Fruit fly (Drosophila melanogaster) S2 (cell line): ENCODE data around the gene CG42514.

ENCODE experiments used
- CG8478 ChIP-seq: fragments of >200 bp; optimal IDR thresholded peaks from 2 replicates; lab custom pipeline; 2018
- CTCF ChIP-seq, 2 experiments: fragments of >200 bp; optimal IDR thresholded peaks; 2 replicates each; lab custom pipeline; 2018

Gene CG42514

DNA sequence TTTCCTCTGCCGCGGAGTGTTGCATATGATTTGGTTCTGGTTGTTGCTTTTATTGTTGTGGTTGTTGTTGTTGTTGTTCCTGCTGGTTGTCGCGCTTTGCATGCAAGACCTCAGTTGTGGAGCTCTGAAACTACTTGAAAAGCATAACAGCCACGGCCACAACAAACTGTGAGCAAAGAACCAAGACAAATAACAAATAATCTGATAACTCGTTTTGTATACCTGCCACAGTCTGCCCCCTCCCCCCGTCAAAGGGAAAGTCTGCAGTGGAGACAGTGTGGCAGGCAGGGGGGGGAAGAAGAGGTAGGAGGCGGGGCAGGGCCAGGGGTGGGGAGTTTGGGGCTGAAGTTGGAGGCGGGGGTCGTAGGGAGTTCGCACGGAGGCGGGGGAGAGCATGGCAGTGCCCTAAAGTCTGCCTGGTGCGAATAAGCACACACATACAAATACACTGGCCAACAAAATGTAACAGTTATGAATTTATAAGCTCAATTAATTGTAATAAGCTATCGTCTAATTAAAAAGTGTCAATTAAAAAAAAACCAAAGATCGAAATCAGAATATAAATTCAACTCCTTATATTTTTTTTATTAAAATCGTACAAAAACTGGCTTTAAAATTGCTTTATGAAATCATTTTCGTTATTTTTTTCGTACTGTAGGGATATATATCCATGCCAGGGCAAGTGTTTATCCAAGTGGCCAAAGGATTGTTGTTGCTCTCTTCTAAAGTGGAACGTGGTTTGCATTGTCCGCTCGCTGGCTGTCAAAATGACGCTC lies 7.4 kb downstream of the CG42514 start:
- TF ChIP-seq CG8478 (lab: Kevin White, UChicago) (no peak), CTCF (optimal IDR thresholded peaks at IDR 0.05; lab: Kevin White, UChicago) (no peak)

- TF ChIP-seq CTCF (optimal IDR thresholded peaks at IDR 0.05; lab: Kevin White, UChicago), result no peak
- no peak for TF ChIP-seq CG8478 (lab: Kevin White, UChicago)
Observed at dm6 chr3L:16487812-16488211, 8.2 kb downstream of the CG42514 start.

dm6 chr3L:16486502-16486901 lies 9.5 kb downstream of the CG42514 start:
- no peak for TF ChIP-seq CTCF (optimal IDR thresholded peaks at IDR 0.05; lab: Kevin White, UChicago)
- no peak for TF ChIP-seq CG8478 (lab: Kevin White, UChicago)

DNA sequence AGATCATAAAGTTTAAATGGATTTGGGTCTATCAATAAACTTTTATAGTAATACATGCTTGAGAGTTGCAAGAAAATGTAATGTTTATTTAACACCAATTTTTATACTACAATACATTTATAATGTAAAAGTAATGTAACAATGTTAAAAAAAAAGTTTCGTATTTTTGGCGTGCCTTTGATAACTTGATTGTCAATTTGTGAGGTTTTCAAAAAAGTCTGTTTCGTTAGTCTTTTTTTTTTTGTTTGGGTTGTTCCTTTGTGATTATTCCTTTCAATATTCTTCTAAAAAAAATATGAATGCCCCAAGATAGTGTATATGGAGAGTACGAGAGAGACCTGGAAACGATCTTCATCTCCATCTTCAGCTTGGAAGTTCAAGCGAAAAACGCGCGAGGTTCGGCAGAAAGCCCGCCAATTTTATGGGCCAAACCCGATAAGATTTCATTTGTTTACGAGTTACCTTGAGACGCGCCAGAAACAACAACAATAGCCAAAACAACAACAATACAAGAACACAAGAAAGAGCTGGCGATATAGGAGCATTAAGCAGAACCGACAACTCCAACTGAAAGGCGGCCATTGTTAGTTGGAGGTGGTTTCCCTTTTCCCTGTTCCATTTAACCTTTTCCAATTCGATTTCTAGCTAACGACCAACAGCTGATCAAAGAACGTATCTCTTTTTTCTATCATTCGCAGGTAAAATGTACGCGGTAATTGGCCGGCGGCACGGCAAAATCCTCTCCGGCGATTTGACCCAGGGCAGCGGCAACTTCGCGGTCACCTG lies 11.1 kb downstream of the CG42514 start:
- TF ChIP-seq CTCF (optimal IDR thresholded peaks at IDR 0.05; lab: Kevin White, UChicago) (no peak), CG8478 (lab: Kevin White, UChicago) (no peak)

DNA sequence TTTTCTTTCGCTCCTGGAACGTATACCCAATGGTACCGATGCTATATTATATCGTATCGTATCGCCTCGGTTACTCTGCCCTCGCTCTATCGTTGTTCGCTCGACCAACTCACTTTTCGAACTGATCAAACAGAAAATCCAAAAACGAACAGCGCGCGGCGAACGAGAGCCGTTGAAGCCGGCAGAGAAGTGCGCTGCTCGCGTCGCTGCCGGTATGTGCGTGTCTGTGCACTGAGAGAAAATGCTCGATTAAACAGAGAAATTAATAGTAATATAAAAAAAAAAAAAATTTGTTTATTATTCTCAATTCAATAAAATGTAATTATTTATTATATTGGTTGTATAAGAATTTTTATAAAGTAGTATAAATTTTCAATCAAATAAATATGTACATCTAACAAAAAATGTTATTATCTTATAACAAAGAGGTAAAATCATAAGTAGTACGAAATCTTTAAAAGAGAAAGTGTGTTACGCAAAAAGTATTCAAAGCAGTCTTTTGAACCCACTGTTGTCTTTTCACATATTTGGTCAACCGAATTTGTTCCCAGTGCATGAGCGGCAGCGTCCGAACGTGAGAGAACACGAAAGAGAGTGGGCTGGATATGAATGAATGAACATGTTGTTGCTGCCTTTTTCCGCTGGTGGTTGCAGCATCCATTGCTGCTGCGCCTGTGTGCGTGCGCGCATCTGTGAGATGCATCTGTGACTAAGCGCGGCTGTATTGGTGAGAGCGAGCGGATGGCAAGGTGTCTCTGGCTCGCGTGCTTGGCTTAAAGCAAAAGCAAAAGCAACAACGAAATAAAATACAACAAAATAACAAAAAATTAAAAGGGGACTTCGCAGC lies 12.3 kb downstream of the CG42514 start, which contains the start of gene aos:
aos (minus strand) TSS at position 127 of the 847 bp plus-strand sequence.
- TF ChIP-seq CG8478 (lab: Kevin White, UChicago) (no peak), CTCF (optimal IDR thresholded peaks at IDR 0.05; lab: Kevin White, UChicago) (no peak)

DNA sequence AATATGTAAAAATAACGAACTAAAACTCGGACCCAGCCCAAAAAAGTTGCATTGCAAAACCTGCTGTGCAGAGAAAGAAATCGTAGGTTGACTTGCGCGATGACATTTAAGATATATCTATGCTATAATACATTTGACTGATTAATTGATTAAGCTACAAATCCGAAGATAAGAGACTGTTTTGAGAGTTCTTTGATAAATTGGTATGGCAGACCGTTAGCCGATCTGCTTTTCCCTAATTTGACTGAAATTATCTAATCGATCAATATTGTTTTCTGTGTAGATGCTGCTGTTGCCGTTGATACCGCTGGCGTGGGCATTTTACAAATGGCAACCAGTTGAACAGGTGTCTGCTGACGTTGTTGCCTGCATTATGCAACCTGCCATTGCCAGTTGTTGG lies 13.9 kb downstream of the CG42514 start:
- no peak for TF ChIP-seq CTCF (optimal IDR thresholded peaks at IDR 0.05; lab: Kevin White, UChicago)
- TF ChIP-seq CG8478 (lab: Kevin White, UChicago), result no peak

DNA sequence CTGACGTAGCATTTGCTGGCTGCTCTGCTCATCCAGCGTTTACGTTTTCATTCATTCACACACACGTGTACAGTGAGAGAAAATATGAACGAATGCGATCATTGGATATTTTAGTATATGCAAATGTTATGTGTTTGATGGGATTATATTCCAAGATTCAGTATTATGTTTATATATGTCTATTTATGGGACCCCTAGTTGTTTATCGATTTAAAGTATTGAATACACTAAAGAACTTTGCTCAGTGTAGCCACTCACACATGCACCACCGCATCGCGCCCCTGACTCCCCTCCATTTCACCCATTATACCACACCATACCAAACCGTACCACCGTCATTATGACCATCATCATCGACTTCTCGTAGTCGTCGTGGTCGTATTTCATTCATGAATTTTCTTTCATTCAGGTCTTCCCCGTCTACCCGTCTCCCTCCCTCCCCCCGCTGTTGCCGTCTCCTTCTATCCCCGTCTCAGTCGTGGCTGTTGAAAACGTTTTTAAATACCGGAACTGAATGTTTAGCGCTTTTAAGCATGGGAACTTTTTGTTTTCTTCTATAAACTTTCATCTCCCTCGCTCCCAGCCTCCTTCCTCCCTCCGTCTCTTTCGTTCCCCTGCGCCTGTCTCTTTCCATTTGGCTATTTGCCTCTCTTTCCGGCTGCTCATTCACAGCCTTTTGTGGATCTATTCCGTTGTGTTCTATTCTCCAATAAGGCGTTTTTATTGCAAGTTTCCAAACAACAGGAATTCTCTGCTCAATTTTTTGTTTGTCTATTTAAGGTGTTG lies 15.4 kb downstream of the CG42514 start:
- TF ChIP-seq CG8478 (lab: Kevin White, UChicago), result no peak
- TF ChIP-seq CTCF (optimal IDR thresholded peaks at IDR 0.05; lab: Kevin White, UChicago), result no peak

DNA sequence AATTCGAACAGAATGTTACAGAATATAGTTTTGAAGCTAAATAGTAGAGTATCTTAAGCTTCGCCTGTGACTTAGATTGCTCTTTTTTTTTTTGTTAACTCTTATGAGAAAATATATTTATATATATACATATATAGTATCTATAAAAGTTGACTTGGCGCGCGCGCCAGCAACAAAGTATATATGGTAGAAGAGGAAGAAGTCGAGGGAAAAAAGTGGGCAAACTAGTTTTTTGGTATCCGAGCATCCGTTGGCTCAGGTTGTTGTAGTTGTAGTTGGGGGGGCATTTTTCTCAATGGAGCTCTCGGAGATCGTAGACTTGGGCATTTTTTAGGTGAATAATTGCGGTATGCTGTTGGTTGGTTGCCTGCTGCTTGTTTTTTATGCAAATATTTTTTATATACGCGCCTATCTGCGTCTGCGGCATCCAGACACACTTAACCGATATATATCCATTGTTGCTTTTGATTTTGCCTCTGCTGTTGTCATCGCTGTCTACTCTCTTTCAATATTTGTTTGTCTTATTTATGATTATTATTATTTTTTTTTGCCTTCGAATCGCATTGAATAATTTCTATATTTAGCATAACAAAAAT lies 17.3 kb downstream of the CG42514 start:
- TF ChIP-seq CTCF (optimal IDR thresholded peaks at IDR 0.05; lab: Kevin White, UChicago) (no peak), CG8478 (lab: Kevin White, UChicago) (no peak)

DNA sequence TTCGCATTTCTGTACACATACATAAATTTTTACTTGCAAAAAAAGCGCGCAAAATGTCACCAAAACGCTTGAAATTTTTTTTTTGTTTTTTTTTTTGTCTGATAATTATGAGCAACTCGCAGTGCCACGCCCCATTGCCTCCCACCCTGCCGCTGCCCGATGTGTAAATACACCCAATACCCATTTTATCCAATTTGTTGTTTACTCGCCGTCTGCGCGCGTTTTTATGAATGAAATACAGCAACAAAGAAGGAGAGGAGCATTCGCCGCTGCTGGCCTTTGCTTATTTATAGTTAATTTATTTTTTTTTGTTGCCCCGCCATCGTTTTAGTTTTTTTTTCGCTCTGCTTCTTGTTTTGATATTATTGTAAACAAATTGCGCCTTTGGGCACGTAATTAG lies 18.3 kb downstream of the CG42514 start:
- no peak for TF ChIP-seq CTCF (optimal IDR thresholded peaks at IDR 0.05; lab: Kevin White, UChicago)
- TF ChIP-seq CG8478 (lab: Kevin White, UChicago), result no peak

dm6 chr3L:16477134-16477702 lies 18.8 kb downstream of the CG42514 start:
- no peak for TF ChIP-seq CG8478 (lab: Kevin White, UChicago)
- no peak for TF ChIP-seq CTCF (optimal IDR thresholded peaks at IDR 0.05; lab: Kevin White, UChicago)

DNA sequence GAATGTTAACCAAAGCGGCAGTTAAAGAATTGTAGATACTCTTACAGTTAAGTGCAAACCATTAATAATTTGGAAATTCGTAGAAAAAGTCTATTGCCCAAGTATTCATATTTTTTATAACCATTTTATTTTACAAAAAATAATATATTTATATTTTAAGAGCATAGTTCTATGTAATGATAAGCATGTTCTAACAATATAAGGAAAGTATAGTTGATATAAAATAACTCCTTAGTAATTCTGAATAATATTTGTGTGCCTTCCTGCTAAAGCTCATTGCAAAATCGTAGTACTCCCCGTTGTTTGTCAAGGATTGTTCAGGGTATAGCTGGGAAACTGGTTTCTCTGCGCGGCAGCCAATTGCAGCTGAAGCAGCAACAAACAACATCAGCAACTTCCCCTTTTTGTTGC lies 19.3 kb downstream of the CG42514 start:
- no peak for TF ChIP-seq CTCF (optimal IDR thresholded peaks at IDR 0.05; lab: Kevin White, UChicago)
- TF ChIP-seq CG8478 (lab: Kevin White, UChicago), result no peak

DNA sequence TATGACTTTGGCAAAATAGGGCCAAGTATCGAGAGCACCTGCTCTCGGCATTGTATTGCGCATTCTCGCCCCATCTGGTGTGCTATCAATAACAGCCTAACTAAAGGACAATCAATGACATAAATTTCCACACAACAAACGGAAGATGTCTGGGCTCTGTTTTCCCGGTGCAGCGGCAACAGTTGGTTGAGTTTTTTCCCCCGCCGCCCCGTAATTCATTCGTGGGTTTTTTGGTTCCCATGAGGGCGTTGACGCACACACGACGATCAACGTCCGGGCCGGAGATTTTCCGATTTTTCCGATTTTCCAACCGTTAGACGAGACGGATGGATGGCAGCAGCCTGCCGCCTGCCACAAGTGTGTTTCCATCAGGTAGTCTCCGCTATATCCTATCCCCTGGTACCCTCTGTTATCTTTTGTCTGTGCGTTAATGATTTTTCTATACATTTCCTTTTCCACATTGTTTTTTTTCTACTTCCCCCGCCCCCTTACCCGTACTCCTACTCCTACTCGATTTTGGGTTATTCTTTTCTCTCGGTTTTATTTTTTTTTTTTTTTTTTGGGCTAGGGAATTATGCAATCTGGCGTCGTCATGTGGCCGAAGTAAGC lies 20.4 kb downstream of the CG42514 start:
- TF ChIP-seq CTCF (optimal IDR thresholded peaks at IDR 0.05; lab: Kevin White, UChicago) (no peak), CG8478 (lab: Kevin White, UChicago) (no peak)

DNA sequence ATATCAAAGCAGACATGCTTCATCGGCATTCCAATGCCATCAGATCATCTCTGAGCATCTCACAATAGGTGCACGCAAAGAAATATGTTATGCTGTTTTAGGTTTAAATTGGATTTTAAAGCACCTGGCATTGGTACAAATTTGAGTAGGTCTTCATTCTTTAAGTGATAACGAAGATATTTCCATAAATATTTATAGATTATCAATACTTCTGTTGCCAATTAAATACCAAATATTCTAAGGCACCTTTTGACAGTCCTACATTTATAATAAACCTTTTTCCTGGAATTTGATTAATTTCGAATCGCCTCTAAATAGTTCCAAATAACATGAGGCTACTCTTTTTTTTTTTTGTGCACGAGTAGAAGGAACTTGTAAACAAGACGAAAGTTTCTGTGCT lies 21.9 kb downstream of the CG42514 start:
- TF ChIP-seq CTCF (optimal IDR thresholded peaks at IDR 0.05; lab: Kevin White, UChicago) (no peak), CG8478 (lab: Kevin White, UChicago) (no peak)
